Fruit fly (Drosophila melanogaster) whole organism, embryonic: ENCODE data around the gene CG7789.

Experiments
- Antp ChIP-seq: fragments of 200-800 bp; sonication (Bioruptor generic); optimal IDR thresholded peaks from 3 replicates; lab custom pipeline; 2016; ENCODE audit warnings: missing biosample characterization, missing genetic modification characterization
- Awh ChIP-seq: fragments of 200-800 bp; sonication (Bioruptor generic); IDR thresholded peaks from 2 replicates; pipeline ENCODE4, ENCODE4 v1.3.6; 2022; ENCODE audit warnings: missing biosample characterization, missing genetic modification characterization
- Bgb ChIP-seq: fragments of 200-800 bp; sonication (Bioruptor generic); IDR thresholded peaks from 2 replicates; pipeline ENCODE4 v1.3.6; 2022; ENCODE audit warnings: missing biosample characterization, missing genetic modification characterization; ENCODE audit not compliant: partially characterized antibody
- CG10209 ChIP-seq: fragments of 200-800 bp; sonication (Bioruptor generic); optimal IDR thresholded peaks from 3 replicates; lab custom pipeline; 2017; ENCODE audit warnings: missing biosample characterization, mild to moderate bottlenecking, missing genetic modification characterization, missing genetic modification reagents
- CG11723 ChIP-seq: fragments of 200-800 bp; sonication (Bioruptor generic); optimal IDR thresholded peaks from 2 replicates; lab custom pipeline; 2017; ENCODE audit warnings: missing biosample characterization, mild to moderate bottlenecking, missing genetic modification characterization
- CG13287 ChIP-seq: fragments of 200-800 bp; sonication (Bioruptor generic); IDR thresholded peaks from 2 replicates; pipeline ENCODE4 v1.3.6; 2022; ENCODE audit warnings: missing biosample characterization, missing genetic modification characterization; ENCODE audit not compliant: partially characterized antibody
- CG13424 ChIP-seq: fragments of 200-800 bp; sonication (Bioruptor generic); optimal IDR thresholded peaks from 2 replicates; lab custom pipeline; 2019; ENCODE audit warnings: missing biosample characterization, mild to moderate bottlenecking, missing genetic modification characterization, moderate library complexity
- CG14860 ChIP-seq: fragments of 200-800 bp; sonication (Bioruptor generic); IDR thresholded peaks from 3 replicates; pipeline ENCODE4 v1.3.6; 2022; ENCODE audit warnings: missing biosample characterization, missing genetic modification characterization; ENCODE audit not compliant: partially characterized antibody
- CG17359 ChIP-seq: fragments of 200-800 bp; sonication (Bioruptor generic); optimal IDR thresholded peaks from 3 replicates; lab custom pipeline; 2018; ENCODE audit warnings: missing biosample characterization, mild to moderate bottlenecking, missing genetic modification characterization, moderate library complexity
- CG18764 ChIP-seq: fragments of 200-800 bp; sonication (Bioruptor generic); optimal IDR thresholded peaks from 3 replicates; lab custom pipeline; 2016; ENCODE audit warnings: missing biosample characterization, missing genetic modification characterization
- CG31365 ChIP-seq: fragments of 200-800 bp; sonication (Bioruptor generic); optimal IDR thresholded peaks from 2 replicates; lab custom pipeline; 2018; ENCODE audit warnings: missing biosample characterization, mild to moderate bottlenecking, missing genetic modification characterization
- CG31388 ChIP-seq: fragments of 200-800 bp; sonication (Bioruptor generic); optimal IDR thresholded peaks from 2 replicates; lab custom pipeline; 2016; ENCODE audit warnings: missing biosample characterization, missing genetic modification characterization
- CG3995 ChIP-seq: fragments of 200-800 bp; sonication (Bioruptor generic); optimal IDR thresholded peaks from 3 replicates; lab custom pipeline; 2016; ENCODE audit warnings: missing biosample characterization, missing genetic modification characterization
- CG43689 ChIP-seq: fragments of 200-800 bp; sonication (Bioruptor generic); IDR thresholded peaks from 2 replicates; pipeline ENCODE4 v1.3.6; 2022; ENCODE audit warnings: missing biosample characterization, missing genetic modification characterization
- CG4404 ChIP-seq: fragments of 200-800 bp; sonication (Bioruptor generic); IDR thresholded peaks from 2 replicates; pipeline ENCODE4 v1.3.6; 2022; ENCODE audit warnings: missing biosample characterization, missing genetic modification characterization
- CG8765 ChIP-seq: fragments of 200-800 bp; sonication (Bioruptor generic); IDR thresholded peaks from 2 replicates; pipeline ENCODE4 v1.3.6; 2022; ENCODE audit warnings: missing biosample characterization, missing genetic modification characterization
- Dp ChIP-seq: fragments of 200-800 bp; sonication (Bioruptor generic); optimal IDR thresholded peaks from 2 replicates; lab custom pipeline; 2018; ENCODE audit warnings: missing biosample characterization, mild to moderate bottlenecking, missing genetic modification characterization, moderate library complexity
- H15 ChIP-seq: fragments of 200-800 bp; sonication (Bioruptor generic); IDR thresholded peaks from 3 replicates; pipeline ENCODE4 v1.3.6; 2022; ENCODE audit warnings: missing biosample characterization, missing genetic modification characterization
- Hr78 ChIP-seq, 2 experiments: fragments of 200-800 bp in 1 of 2; fragments of >200 bp in 1 of 2; sonication (Bioruptor generic) in 1 of 2; optimal IDR thresholded peaks; 2 replicates each; lab custom pipeline; 2017 to 2019; ENCODE audit warnings: missing biosample characterization in 2 of 2, missing genetic modification characterization in 2 of 2, mild to moderate bottlenecking in 1 of 2, moderate library complexity in 1 of 2
- Med ChIP-seq: fragments of 200-800 bp; sonication (Bioruptor generic); peaks from one replicate; lab custom pipeline; 2016; ENCODE audit warnings: missing biosample characterization, missing genetic modification characterization, mild to moderate bottlenecking, inconsistent platforms, moderate library complexity
- Pdp1 ChIP-seq, 2 experiments: fragments of 200-800 bp; sonication (Bioruptor generic); optimal IDR thresholded peaks; 3 replicates each; lab custom pipeline; 2016; ENCODE audit warnings: missing biosample characterization in 2 of 2, missing genetic modification characterization in 2 of 2, mild to moderate bottlenecking in 1 of 2, moderate library complexity in 1 of 2
- Rx ChIP-seq: fragments of 200-800 bp; sonication (Bioruptor generic); IDR thresholded peaks from 2 replicates; pipeline ENCODE4 v1.3.6; 2022; ENCODE audit warnings: missing biosample characterization, missing genetic modification characterization
- Six4 ChIP-seq: fragments of 200-800 bp; sonication (Bioruptor generic); optimal IDR thresholded peaks from 2 replicates; lab custom pipeline; 2016; ENCODE audit warnings: missing biosample characterization, missing genetic modification characterization
- abd-A ChIP-seq: fragments of 200-800 bp; sonication (Bioruptor generic); optimal IDR thresholded peaks from 3 replicates; lab custom pipeline; 2019; ENCODE audit warnings: missing biosample characterization, mild to moderate bottlenecking, missing genetic modification characterization, moderate library complexity
- ac ChIP-seq: fragments of 200-800 bp; sonication (Bioruptor generic); optimal IDR thresholded peaks from 3 replicates; lab custom pipeline; 2017; ENCODE audit warnings: missing biosample characterization, mild to moderate bottlenecking, missing genetic modification characterization
- bbx ChIP-seq: fragments of 200-800 bp; sonication (Bioruptor generic); IDR thresholded peaks from 2 replicates; pipeline ENCODE4 v1.3.6; 2022; ENCODE audit warnings: missing biosample characterization, missing genetic modification characterization; ENCODE audit not compliant: partially characterized antibody
- br ChIP-seq: fragments of >200 bp; optimal IDR thresholded peaks from 2 replicates; lab custom pipeline; 2017
- crc ChIP-seq: fragments of 200-800 bp; sonication (Bioruptor generic); optimal IDR thresholded peaks from 2 replicates; lab custom pipeline; 2016; ENCODE audit warnings: missing biosample characterization, missing genetic modification characterization
- croc ChIP-seq: fragments of 200-800 bp; sonication (Bioruptor generic); conservative IDR thresholded peaks from 3 replicates; pipeline ENCODE4 v1.3.6; 2022; ENCODE audit warnings: missing biosample characterization, missing genetic modification characterization
- crol ChIP-seq: fragments of 200-800 bp; sonication (Bioruptor generic); IDR thresholded peaks from 2 replicates; pipeline ENCODE4 v1.3.6; 2022; ENCODE audit warnings: missing biosample characterization, missing genetic modification characterization
- crp ChIP-seq, 2 experiments: fragments of 200-800 bp; sonication (Bioruptor generic); optimal IDR thresholded peaks; 2 replicates in 1 of 2; 3 replicates in 1 of 2; lab custom pipeline; 2017; ENCODE audit warnings: missing biosample characterization in 2 of 2, missing genetic modification characterization in 2 of 2, mild to moderate bottlenecking in 1 of 2, moderate library complexity in 1 of 2
- dysf ChIP-seq: fragments of 200-800 bp; sonication (Bioruptor generic); IDR thresholded peaks from 3 replicates; pipeline ENCODE4 v1.3.6; 2022; ENCODE audit warnings: missing biosample characterization, missing genetic modification characterization
- ewg ChIP-seq: fragments of 200-800 bp; sonication (Bioruptor generic); optimal IDR thresholded peaks from 3 replicates; lab custom pipeline; 2017; ENCODE audit warnings: mild to moderate bottlenecking, missing biosample characterization, missing genetic modification reagents, missing genetic modification characterization
- fd64A ChIP-seq: fragments of 200-800 bp; sonication (Bioruptor generic); optimal IDR thresholded peaks from 3 replicates; lab custom pipeline; 2018; ENCODE audit warnings: missing biosample characterization, mild to moderate bottlenecking, missing genetic modification characterization
- her ChIP-seq: fragments of 200-800 bp; sonication (Bioruptor generic); optimal IDR thresholded peaks from 2 replicates; lab custom pipeline; 2016; ENCODE audit warnings: missing biosample characterization, missing genetic modification characterization
- hth ChIP-seq: fragments of >200 bp; optimal IDR thresholded peaks from 2 replicates; lab custom pipeline; 2017; ENCODE audit warnings: inconsistent platforms
- inv ChIP-seq: fragments of 200-800 bp; sonication (Bioruptor generic); IDR thresholded peaks from 2 replicates; pipeline ENCODE4 v1.3.6; 2022; ENCODE audit warnings: missing biosample characterization, missing genetic modification characterization; ENCODE audit not compliant: partially characterized antibody
- jigr1 ChIP-seq: fragments of 200-800 bp; sonication (Bioruptor generic); IDR thresholded peaks from 3 replicates; pipeline ENCODE4 v1.3.6; 2022; ENCODE audit warnings: missing biosample characterization, missing genetic modification characterization
- mam ChIP-seq: fragments of 200-800 bp; sonication (Bioruptor generic); optimal IDR thresholded peaks from 3 replicates; lab custom pipeline; 2016; ENCODE audit warnings: missing biosample characterization, missing genetic modification characterization
- pho ChIP-seq: fragments of 200-800 bp; sonication (Bioruptor generic); optimal IDR thresholded peaks from 2 replicates; lab custom pipeline; 2016; ENCODE audit warnings: missing biosample characterization, missing genetic modification characterization
- prd ChIP-seq, 3 experiments: fragments of >200 bp in 2 of 3; fragments of 200-800 bp in 1 of 3; sonication (Bioruptor generic) in 1 of 3; optimal IDR thresholded peaks in 2 of 3; IDR thresholded peaks in 1 of 3; 2 replicates in 2 of 3; 3 replicates in 1 of 3; pipeline versions ENCODE4 v1.3.6 to Lab custom; 2017 to 2022; ENCODE audit warnings: missing biosample characterization in 1 of 3, missing genetic modification characterization in 1 of 3
- sob ChIP-seq: fragments of 200-800 bp; sonication (Bioruptor generic); IDR thresholded peaks from 2 replicates; pipeline ENCODE4 v1.3.6; 2022; ENCODE audit warnings: missing biosample characterization, missing genetic modification characterization
- toy ChIP-seq: fragments of 200-800 bp; sonication (Bioruptor generic); IDR thresholded peaks from 2 replicates; pipeline ENCODE4 v1.3.6; 2022; ENCODE audit warnings: missing biosample characterization, missing genetic modification characterization
- tup ChIP-seq: fragments of 200-800 bp; sonication (Bioruptor generic); optimal IDR thresholded peaks from 2 replicates; lab custom pipeline; 2016; ENCODE audit warnings: missing biosample characterization, mild to moderate bottlenecking, missing genetic modification characterization, moderate library complexity
- unc-4 ChIP-seq: fragments of 200-800 bp; sonication (Bioruptor generic); IDR thresholded peaks from 2 replicates; pipeline ENCODE4 v1.3.6; 2022; ENCODE audit warnings: missing biosample characterization, missing genetic modification characterization; ENCODE audit not compliant: partially characterized antibody
- zfh1 ChIP-seq: fragments of 200-800 bp; sonication (Bioruptor generic); IDR thresholded peaks from 3 replicates; pipeline ENCODE4 v1.3.6; 2022; ENCODE audit warnings: missing biosample characterization, missing genetic modification characterization

Gene CG7789

DNA sequence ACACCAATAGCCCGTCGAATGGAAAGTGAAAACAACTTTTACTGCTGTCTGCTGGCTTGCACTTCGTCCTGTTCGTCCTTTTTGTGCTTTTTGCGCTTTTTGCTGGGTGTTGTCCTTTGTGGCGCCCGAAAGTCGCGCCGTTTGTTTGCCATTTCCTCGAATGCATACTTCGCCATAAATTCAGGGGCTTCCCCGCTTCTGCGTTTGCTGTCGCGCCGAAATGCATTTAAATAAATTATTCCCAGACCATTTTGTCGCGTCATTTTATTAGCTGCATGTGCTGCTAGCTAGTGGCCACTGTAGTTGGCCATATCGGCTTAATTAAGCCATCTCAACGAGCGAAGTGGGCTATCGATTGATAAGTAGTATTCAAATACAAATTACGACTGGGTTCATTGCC is 17.8 kb upstream of the CG7789 start:
- TF ChIP-seq crc (GFP tag; lab: Kevin White, UChicago) = no peak
- 0 out of 3 replicates have a peak, but pooled peaks have one; percentile 22 for TF ChIP-seq H15
- peak; percentile 13 for TF ChIP-seq Med
- TF ChIP-seq CG4404 = 0 out of 2 replicates have a peak, but pooled peaks have one; percentile 10

DNA sequence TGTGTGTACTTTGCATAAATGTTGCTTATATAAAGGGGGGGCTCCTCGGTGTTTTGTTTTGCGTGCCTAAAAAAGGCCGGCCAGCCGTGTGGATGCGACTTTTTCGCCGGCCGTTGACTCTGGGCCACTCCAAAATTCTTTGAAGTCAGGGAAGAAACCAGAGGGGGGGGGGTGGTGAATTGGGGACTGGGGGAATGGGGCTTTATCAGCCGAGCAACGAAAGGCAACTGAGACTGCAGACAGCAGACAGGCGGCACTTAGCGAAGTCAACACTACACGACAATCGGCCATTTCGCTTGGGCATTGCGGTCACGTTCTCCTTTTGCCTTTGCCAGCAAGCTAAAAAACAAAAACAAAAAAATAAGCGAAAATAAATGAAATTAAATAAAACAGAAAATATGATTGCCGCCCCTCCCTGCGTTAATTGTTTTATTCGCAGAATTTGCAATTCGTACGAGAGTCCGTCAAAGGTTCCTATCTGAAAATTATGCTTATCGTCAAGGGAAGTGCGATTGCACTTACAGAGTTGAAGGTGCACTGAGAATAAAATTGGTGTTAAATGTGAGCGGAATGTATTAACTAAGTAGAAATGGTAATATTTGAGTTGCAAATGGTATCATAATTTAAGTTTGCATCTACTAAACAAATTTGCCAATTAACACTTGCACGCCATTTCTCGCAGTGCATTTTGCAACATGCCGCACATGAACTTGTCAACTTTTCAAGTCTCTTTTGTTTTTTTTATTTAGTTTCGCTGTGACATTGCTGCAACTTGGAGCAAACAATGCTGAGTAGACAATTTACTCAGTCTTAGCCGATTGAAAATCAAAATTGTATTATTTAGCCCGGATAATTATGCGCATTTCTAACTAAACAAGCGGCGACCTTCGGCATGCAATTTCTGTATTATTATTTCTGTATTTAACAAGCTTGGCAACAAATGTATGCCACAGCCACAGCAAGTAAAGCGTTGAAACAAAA is 16.7 kb upstream of the CG7789 start:
- no peak for TF ChIP-seq toy (GFP tag; lab: Robert Waterston, UW)
- TF ChIP-seq fd64A = no peak
- TF ChIP-seq Dp (GFP tag; lab: Kevin White, UChicago) = no peak
- TF ChIP-seq jigr1 (GFP tag; lab: Robert Waterston, UW) = 0 out of 3 replicates have a peak, but pooled peaks have one; percentile 33
- TF ChIP-seq tup = no peak
- no peak for TF ChIP-seq zfh1 (GFP tag; lab: Robert Waterston, UW)
- no peak for TF ChIP-seq crc (GFP tag; lab: Kevin White, UChicago)
- no peak for TF ChIP-seq her (GFP tag; lab: Kevin White, UChicago)
- peak; percentile 14 for TF ChIP-seq CG17359 (tag; lab: Kevin White, UChicago)
- TF ChIP-seq bbx = no peak
- no peak for TF ChIP-seq prd (optimal IDR thresholded peaks at IDR 0.05; lab: Kevin White, UChicago)
- TF ChIP-seq prd (GFP tag; IDR thresholded peaks at IDR 0.05; lab: Robert Waterston, UW) = peak; percentile 49; the same call in 1 of the 3 replicates
- TF ChIP-seq CG8765 = no peak
- TF ChIP-seq CG11723 (GFP tag; lab: Kevin White, UChicago) = no peak
- TF ChIP-seq CG3995 (GFP tag; lab: Kevin White, UChicago) = no peak
- no peak for TF ChIP-seq Awh (GFP tag; lab: Robert Waterston, UW)
- no peak for TF ChIP-seq CG31365 (tag; lab: Kevin White, UChicago)
- no peak for TF ChIP-seq CG31388
- TF ChIP-seq ewg = no peak
- TF ChIP-seq Hr78 (GFP tag; optimal IDR thresholded peaks at IDR 0.05; lab: Kevin White, UChicago) = no peak
- TF ChIP-seq croc (GFP tag; lab: Robert Waterston, UW) = no peak
- TF ChIP-seq CG43689 (GFP tag; lab: Robert Waterston, UW) = no peak
- no peak for TF ChIP-seq pho (GFP tag; lab: Kevin White, UChicago)
- no peak for TF ChIP-seq unc-4 (GFP tag; lab: Robert Waterston, UW)
- no peak for TF ChIP-seq Six4 (GFP tag; lab: Kevin White, UChicago)
- no peak for TF ChIP-seq dysf (GFP tag; lab: Robert Waterston, UW)
- TF ChIP-seq CG18764 (GFP tag; lab: Kevin White, UChicago) = no peak
- no peak for TF ChIP-seq abd-A
- TF ChIP-seq hth (lab: Kevin White, UChicago) = no peak
- no peak for TF ChIP-seq CG10209 (GFP tag; lab: Kevin White, UChicago)
- peak; percentile 57 for TF ChIP-seq crol (GFP tag; lab: Robert Waterston, UW)
- TF ChIP-seq CG13424 (tag; lab: Kevin White, UChicago) = no peak
- TF ChIP-seq crp (GFP tag; optimal IDR thresholded peaks at IDR 0.05; lab: Kevin White, UChicago) = no peak
- no peak for TF ChIP-seq Bgb (GFP tag; lab: Robert Waterston, UW)
- TF ChIP-seq mam = no peak
- TF ChIP-seq Rx (GFP tag; lab: Robert Waterston, UW) = peak; percentile 40; the same call in 1 of the 2 replicates
- TF ChIP-seq CG14860 (GFP tag; lab: Robert Waterston, UW) = no peak
- no peak for TF ChIP-seq Antp (GFP tag; lab: Kevin White, UChicago)
- no peak for TF ChIP-seq ac
- no peak for TF ChIP-seq Pdp1 (GFP tag; optimal IDR thresholded peaks at IDR 0.05; lab: Kevin White, UChicago)
- no peak for TF ChIP-seq sob (GFP tag; lab: Robert Waterston, UW)
- TF ChIP-seq br = no peak
- TF ChIP-seq inv (GFP tag; lab: Robert Waterston, UW) = no peak
- TF ChIP-seq CG13287 (GFP tag; lab: Robert Waterston, UW) = no peak
